Fruit fly (Drosophila melanogaster) whole organism, prepupa: ENCODE data around the gene Mtpalpha.

ENCODE experiments used
- Blimp-1 ChIP-seq: fragments of 200-800 bp; sonication (Bioruptor generic); optimal IDR thresholded peaks from 3 replicates; lab custom pipeline; 2017; ENCODE audit warnings: missing biosample characterization, missing genetic modification characterization, mild to moderate bottlenecking, moderate library complexity, missing genetic modification reagents
- CG10631 ChIP-seq: fragments of 200-800 bp; sonication (Bioruptor generic); optimal IDR thresholded peaks from 2 replicates; lab custom pipeline; 2016; ENCODE audit warnings: missing biosample characterization, missing genetic modification characterization
- CG10669 ChIP-seq: fragments of 200-800 bp; sonication (Bioruptor generic); optimal IDR thresholded peaks from 3 replicates; lab custom pipeline; 2018; ENCODE audit warnings: missing biosample characterization, mild to moderate bottlenecking, missing genetic modification characterization, moderate library complexity
- CG11294 ChIP-seq: fragments of 200-800 bp; sonication (Bioruptor generic); IDR thresholded peaks from 2 replicates; pipeline ENCODE4 v1.3.6; 2022; ENCODE audit warnings: missing biosample characterization, missing genetic modification characterization
- CG11762 ChIP-seq: fragments of 200-800 bp; sonication (Bioruptor generic); optimal IDR thresholded peaks from 3 replicates; lab custom pipeline; 2016; ENCODE audit warnings: missing biosample characterization, missing genetic modification characterization; ENCODE audit not compliant: insufficient read depth
- CG11902 ChIP-seq: fragments of 200-800 bp; sonication (Bioruptor generic); optimal IDR thresholded peaks from 3 replicates; lab custom pipeline; 2016; ENCODE audit warnings: missing biosample characterization, missing genetic modification characterization
- CG15336 ChIP-seq: fragments of 200-800 bp; sonication (Bioruptor generic); IDR thresholded peaks from 2 replicates; pipeline ENCODE4 v1.3.6; 2022; ENCODE audit warnings: missing biosample characterization, missing genetic modification characterization
- CG1621 ChIP-seq: fragments of 200-800 bp; sonication (Bioruptor generic); optimal IDR thresholded peaks from 3 replicates; lab custom pipeline; 2018; ENCODE audit warnings: missing biosample characterization, mild to moderate bottlenecking, missing genetic modification characterization
- CG16779 ChIP-seq: fragments of 200-800 bp; sonication (Bioruptor generic); optimal IDR thresholded peaks from 3 replicates; lab custom pipeline; 2017; ENCODE audit warnings: missing biosample characterization, mild to moderate bottlenecking, missing genetic modification characterization
- CG3032 ChIP-seq: fragments of 200-800 bp; optimal IDR thresholded peaks from 2 replicates; lab custom pipeline; 2019; ENCODE audit warnings: missing biosample characterization, mild to moderate bottlenecking, missing genetic modification characterization, moderate library complexity
- CG31627 ChIP-seq: fragments of 200-800 bp; sonication (Bioruptor generic); optimal IDR thresholded peaks from 3 replicates; lab custom pipeline; 2016; ENCODE audit warnings: missing biosample characterization, missing genetic modification characterization
- CG34406 ChIP-seq: fragments of 200-800 bp; sonication (Bioruptor generic); optimal IDR thresholded peaks from 3 replicates; lab custom pipeline; 2016; ENCODE audit warnings: missing biosample characterization, missing genetic modification characterization
- CG3919 ChIP-seq: fragments of 200-800 bp; sonication (Bioruptor generic); optimal IDR thresholded peaks from 3 replicates; lab custom pipeline; 2016; ENCODE audit warnings: missing biosample characterization, missing genetic modification characterization
- CG4318 ChIP-seq: fragments of 200-800 bp; sonication (Bioruptor generic); optimal IDR thresholded peaks from 3 replicates; lab custom pipeline; 2017; ENCODE audit warnings: missing biosample characterization, mild to moderate bottlenecking, missing genetic modification characterization
- CG6792 ChIP-seq: fragments of 200-800 bp; sonication (Bioruptor generic); optimal IDR thresholded peaks from 3 replicates; lab custom pipeline; 2016; ENCODE audit warnings: missing biosample characterization, missing genetic modification characterization
- CG6808 ChIP-seq: fragments of 200-800 bp; sonication (Bioruptor generic); optimal IDR thresholded peaks from 3 replicates; lab custom pipeline; 2017; ENCODE audit warnings: missing biosample characterization, missing genetic modification characterization, mild to moderate bottlenecking, moderate library complexity, missing genetic modification reagents
- CG6854 ChIP-seq: fragments of 200-800 bp; sonication (Bioruptor generic); optimal IDR thresholded peaks from 2 replicates; lab custom pipeline; 2017; ENCODE audit warnings: missing biosample characterization, mild to moderate bottlenecking, missing genetic modification characterization
- CG7368 ChIP-seq: fragments of 200-800 bp; sonication (Bioruptor generic); optimal IDR thresholded peaks from 3 replicates; lab custom pipeline; 2016; ENCODE audit warnings: missing biosample characterization, missing genetic modification characterization
- CG8119 ChIP-seq: fragments of 200-800 bp; sonication (Bioruptor generic); IDR thresholded peaks from 3 replicates; pipeline ENCODE4 v1.3.6; 2022; ENCODE audit warnings: missing biosample characterization, missing genetic modification characterization
- CG8319 ChIP-seq: fragments of 200-800 bp; sonication (Bioruptor generic); optimal IDR thresholded peaks from 3 replicates; lab custom pipeline; 2016; ENCODE audit warnings: missing biosample characterization, missing genetic modification characterization
- CG8632 ChIP-seq: fragments of 200-800 bp; sonication (Bioruptor generic); optimal IDR thresholded peaks from 3 replicates; lab custom pipeline; 2016; ENCODE audit warnings: missing biosample characterization, missing genetic modification characterization
- CG9139 ChIP-seq: fragments of 200-800 bp; sonication (Bioruptor generic); optimal IDR thresholded peaks from 3 replicates; lab custom pipeline; 2017; ENCODE audit warnings: missing biosample characterization, mild to moderate bottlenecking, missing genetic modification characterization
- Eip75B ChIP-seq: fragments of 200-800 bp; sonication (Bioruptor generic); optimal IDR thresholded peaks from 3 replicates; lab custom pipeline; 2016; ENCODE audit warnings: missing biosample characterization, missing genetic modification characterization
- Eip78C ChIP-seq: fragments of 200-800 bp; sonication (Bioruptor generic); peaks from one replicate; lab custom pipeline; 2016; ENCODE audit warnings: missing biosample characterization, missing genetic modification characterization
- Eip93F ChIP-seq: fragments of 200-800 bp; sonication (Bioruptor generic); optimal IDR thresholded peaks from 2 replicates; lab custom pipeline; 2016; ENCODE audit warnings: missing biosample characterization, mild to moderate bottlenecking, missing genetic modification characterization
- Ets21C ChIP-seq: fragments of 200-800 bp; sonication (Bioruptor generic); optimal IDR thresholded peaks from 3 replicates; lab custom pipeline; 2016; ENCODE audit warnings: missing biosample characterization, missing genetic modification characterization
- Ets96B ChIP-seq: fragments of 200-800 bp; optimal IDR thresholded peaks from 2 replicates; lab custom pipeline; 2019; ENCODE audit warnings: missing biosample characterization, mild to moderate bottlenecking, missing genetic modification characterization, moderate library complexity
- Gug ChIP-seq: fragments of 200-800 bp; sonication (Bioruptor generic); IDR thresholded peaks from 2 replicates; pipeline ENCODE4 v1.3.6; 2022; ENCODE audit warnings: missing biosample characterization, missing genetic modification characterization
- Hr38 ChIP-seq: sonication (Bioruptor generic); optimal IDR thresholded peaks from 2 replicates; lab custom pipeline; 2016; ENCODE audit warnings: missing biosample characterization, missing genetic modification characterization
- Hr39 ChIP-seq: fragments of 200-800 bp; sonication (Bioruptor generic); optimal IDR thresholded peaks from 2 replicates; lab custom pipeline; 2016; ENCODE audit warnings: missing biosample characterization, missing genetic modification characterization
- Hr4 ChIP-seq: fragments of 200-800 bp; sonication (Bioruptor generic); optimal IDR thresholded peaks from 3 replicates; lab custom pipeline; 2016; ENCODE audit warnings: missing biosample characterization, missing genetic modification characterization
- Lpt ChIP-seq: fragments of 200-800 bp; sonication (Bioruptor generic); optimal IDR thresholded peaks from 3 replicates; lab custom pipeline; 2016; ENCODE audit warnings: missing biosample characterization, missing genetic modification characterization
- Met ChIP-seq: fragments of 200-800 bp; sonication (Bioruptor generic); optimal IDR thresholded peaks from 3 replicates; lab custom pipeline; 2016; ENCODE audit warnings: missing biosample characterization, missing genetic modification characterization
- OdsH ChIP-seq: fragments of 200-800 bp; sonication (Bioruptor generic); optimal IDR thresholded peaks from 3 replicates; lab custom pipeline; 2016; ENCODE audit warnings: missing biosample characterization, missing genetic modification characterization
- Smox ChIP-seq: fragments of 200-800 bp; sonication (Bioruptor generic); optimal IDR thresholded peaks from 3 replicates; lab custom pipeline; 2016; ENCODE audit warnings: missing biosample characterization, missing genetic modification characterization
- Sox102F ChIP-seq: fragments of 200-800 bp; sonication (Bioruptor generic); optimal IDR thresholded peaks from 2 replicates; lab custom pipeline; 2016; ENCODE audit warnings: missing biosample characterization, mild to moderate bottlenecking, missing genetic modification characterization
- Sox14 ChIP-seq: fragments of 200-800 bp; sonication (Bioruptor generic); optimal IDR thresholded peaks from 3 replicates; lab custom pipeline; 2016; ENCODE audit warnings: missing biosample characterization, missing genetic modification characterization
- Sox15 ChIP-seq: fragments of 200-800 bp; sonication (Bioruptor generic); optimal IDR thresholded peaks from 3 replicates; lab custom pipeline; 2016; ENCODE audit warnings: missing biosample characterization, missing genetic modification characterization
- achi ChIP-seq: fragments of 200-800 bp; sonication (Bioruptor generic); optimal IDR thresholded peaks from 3 replicates; lab custom pipeline; 2016; ENCODE audit warnings: missing biosample characterization, missing genetic modification characterization
- acj6 ChIP-seq: fragments of 200-800 bp; sonication (Bioruptor generic); optimal IDR thresholded peaks from 3 replicates; lab custom pipeline; 2016; ENCODE audit warnings: missing biosample characterization, missing genetic modification characterization
- dsx ChIP-seq: fragments of 200-800 bp; optimal IDR thresholded peaks from 3 replicates; lab custom pipeline; 2019; ENCODE audit warnings: missing biosample characterization, mild to moderate bottlenecking, missing genetic modification characterization, moderate library complexity; ENCODE audit not compliant: poor library complexity, severe bottlenecking
- eg ChIP-seq: fragments of 200-800 bp; sonication (Bioruptor generic); IDR thresholded peaks from 3 replicates; pipeline ENCODE4 v1.3.6; 2022; ENCODE audit warnings: missing biosample characterization, missing genetic modification characterization
- esn ChIP-seq: fragments of 200-800 bp; sonication (Bioruptor generic); optimal IDR thresholded peaks from 2 replicates; lab custom pipeline; 2016; ENCODE audit warnings: missing biosample characterization, mild to moderate bottlenecking, missing genetic modification characterization, moderate library complexity
- fd85E ChIP-seq: fragments of 200-800 bp; sonication (Bioruptor generic); optimal IDR thresholded peaks from 3 replicates; lab custom pipeline; 2016; ENCODE audit warnings: missing biosample characterization, missing genetic modification characterization
- fkh ChIP-seq: fragments of 200-800 bp; sonication (Bioruptor generic); optimal IDR thresholded peaks from 3 replicates; lab custom pipeline; 2017; ENCODE audit warnings: missing biosample characterization, mild to moderate bottlenecking, missing genetic modification characterization, moderate library complexity
- lz ChIP-seq: fragments of 200-800 bp; sonication (Bioruptor generic); optimal IDR thresholded peaks from 3 replicates; lab custom pipeline; 2016; ENCODE audit warnings: missing biosample characterization, missing genetic modification characterization
- pdm3 ChIP-seq: fragments of 200-800 bp; sonication (Bioruptor generic); optimal IDR thresholded peaks from 3 replicates; lab custom pipeline; 2016; ENCODE audit warnings: missing biosample characterization, missing genetic modification characterization
- salr ChIP-seq, 2 experiments: fragments of 200-800 bp; sonication (Bioruptor generic); optimal IDR thresholded peaks; 3 replicates each; lab custom pipeline; 2016 to 2018; ENCODE audit warnings: missing biosample characterization in 2 of 2, missing genetic modification characterization in 2 of 2, mild to moderate bottlenecking in 1 of 2
- spab ChIP-seq: fragments of 200-800 bp; sonication (Bioruptor generic); optimal IDR thresholded peaks from 2 replicates; lab custom pipeline; 2017; ENCODE audit warnings: missing biosample characterization, mild to moderate bottlenecking, missing genetic modification characterization, missing genetic modification reagents
- ss ChIP-seq, 2 experiments: fragments of 200-800 bp; sonication (Bioruptor generic); optimal IDR thresholded peaks; 2 replicates in 1 of 2; 3 replicates in 1 of 2; lab custom pipeline; 2017 to 2018; ENCODE audit warnings: mild to moderate bottlenecking in 2 of 2, missing biosample characterization in 2 of 2, missing genetic modification characterization in 2 of 2, moderate library complexity in 1 of 2
- svp ChIP-seq: fragments of 200-800 bp; sonication (Bioruptor generic); peaks from one replicate; lab custom pipeline; 2016; ENCODE audit warnings: missing biosample characterization, missing genetic modification characterization
- topi ChIP-seq: fragments of 200-800 bp; sonication (Bioruptor generic); optimal IDR thresholded peaks from 3 replicates; lab custom pipeline; 2016; ENCODE audit warnings: missing biosample characterization, missing genetic modification characterization
- vri ChIP-seq: fragments of 200-800 bp; sonication (Bioruptor generic); optimal IDR thresholded peaks from 3 replicates; lab custom pipeline; 2016; ENCODE audit warnings: missing biosample characterization, mild to moderate bottlenecking, missing genetic modification characterization

Gene Mtpalpha

dm6 chr2L:9598390-9598789 is 21.8 kb upstream of the Mtpalpha start:
- TF ChIP-seq CG3032 (tag; lab: Kevin White, UChicago), result no peak
- no peak for TF ChIP-seq vri
- TF ChIP-seq Hr4, result peak; percentile 4
- TF ChIP-seq CG15336 (GFP tag; lab: Robert Waterston, UW), result peak; percentile 45; the same call in 1 of the 2 replicates
- no peak for TF ChIP-seq CG11762 (GFP tag; lab: Kevin White, UChicago)
- TF ChIP-seq Eip78C (GFP tag; lab: Kevin White, UChicago), result peak; percentile 73
- TF ChIP-seq topi (GFP tag; lab: Kevin White, UChicago), result no peak
- no peak for TF ChIP-seq Lpt (GFP tag; lab: Kevin White, UChicago)
- no peak for TF ChIP-seq fkh (GFP tag; lab: Kevin White, UChicago)
- no peak for TF ChIP-seq Sox14
- peak; percentile 55; the same call in 2 of the 3 replicates for TF ChIP-seq CG8119
- TF ChIP-seq CG11902 (GFP tag; lab: Kevin White, UChicago), result no peak
- no peak for TF ChIP-seq CG7368
- TF ChIP-seq CG34406 (GFP tag; lab: Kevin White, UChicago), result no peak
- TF ChIP-seq ss (GFP tag; optimal IDR thresholded peaks at IDR 0.05; lab: Kevin White, UChicago), result peak; percentile 65 to 86
- no peak for TF ChIP-seq CG4318 (GFP tag; lab: Kevin White, UChicago)
- no peak for TF ChIP-seq CG6854 (GFP tag; lab: Kevin White, UChicago)
- peak; percentile 6 for TF ChIP-seq Smox
- no peak for TF ChIP-seq Eip93F (GFP tag; lab: Kevin White, UChicago)
- TF ChIP-seq Ets21C (GFP tag; lab: Kevin White, UChicago), result no peak
- no peak for TF ChIP-seq CG9139 (GFP tag; lab: Kevin White, UChicago)
- no peak for TF ChIP-seq Sox15 (GFP tag; lab: Kevin White, UChicago)
- TF ChIP-seq CG10669 (GFP tag; lab: Kevin White, UChicago), result peak; percentile 22
- no peak for TF ChIP-seq Eip75B
- TF ChIP-seq eg, result peak; percentile 60; the same call in 2 of the 3 replicates
- no peak for TF ChIP-seq fd85E
- TF ChIP-seq Hr39 (GFP tag; lab: Kevin White, UChicago), result no peak
- TF ChIP-seq Gug (GFP tag; lab: Robert Waterston, UW), result peak; percentile 47
- TF ChIP-seq CG16779 (tag; lab: Kevin White, UChicago), result no peak
- TF ChIP-seq Sox102F (GFP tag; lab: Kevin White, UChicago), result no peak
- no peak for TF ChIP-seq CG1621
- no peak for TF ChIP-seq dsx
- TF ChIP-seq pdm3 (GFP tag; lab: Kevin White, UChicago), result peak; percentile 12
- no peak for TF ChIP-seq salr (GFP tag; optimal IDR thresholded peaks at IDR 0.05; lab: Kevin White, UChicago)
- TF ChIP-seq CG31627 (GFP tag; lab: Kevin White, UChicago), result no peak
- TF ChIP-seq Met (GFP tag; lab: Kevin White, UChicago), result no peak
- no peak for TF ChIP-seq svp (GFP tag; lab: Kevin White, UChicago)
- TF ChIP-seq Blimp-1, result no peak
- TF ChIP-seq esn (GFP tag; lab: Kevin White, UChicago), result no peak
- TF ChIP-seq Ets96B (tag; lab: Kevin White, UChicago), result no peak
- peak; percentile 33 for TF ChIP-seq acj6 (GFP tag; lab: Kevin White, UChicago)
- TF ChIP-seq lz, result no peak
- TF ChIP-seq CG3919, result peak; percentile 26
- peak; percentile 21 for TF ChIP-seq achi (GFP tag; lab: Kevin White, UChicago)
- TF ChIP-seq CG8632 (GFP tag; lab: Kevin White, UChicago), result no peak
- TF ChIP-seq CG11294, result no peak
- peak; percentile 12 for TF ChIP-seq OdsH
- peak; percentile 22 for TF ChIP-seq CG6792 (GFP tag; lab: Kevin White, UChicago)
- no peak for TF ChIP-seq CG8319 (GFP tag; lab: Kevin White, UChicago)
- no peak for TF ChIP-seq Hr38 (GFP tag; lab: Kevin White, UChicago)
- TF ChIP-seq spab, result no peak
- TF ChIP-seq CG6808 (GFP tag; lab: Kevin White, UChicago), result no peak
- TF ChIP-seq CG10631 (GFP tag; lab: Kevin White, UChicago), result peak; percentile 28
